Worm (Caenorhabditis elegans) whole organism, L4 larva: ENCODE results near the gene nhr-127.

Source experiments
- lin-15B ChIP-seq: fragments of 150-350 bp; sonication (generic microtip); optimal IDR thresholded peaks from 3 replicates; lab custom pipeline; 2014; ENCODE audit warnings: missing biosample characterization, missing genetic modification characterization
- madf-9 ChIP-seq: fragments of 200-800 bp; sonication (Bioruptor generic); conservative IDR thresholded peaks from 2 replicates; pipeline ENCODE4 v1.3.6; 2022; ENCODE audit warnings: missing genetic modification reagents, missing genetic modification characterization, missing compliant biosample characterization
- nhr-11 ChIP-seq: fragments of 150-350 bp; optimal IDR thresholded peaks from 2 replicates; lab custom pipeline; 2014; ENCODE audit warnings: missing biosample characterization, missing genetic modification characterization
- ztf-11 ChIP-seq: fragments of 150-350 bp; optimal IDR thresholded peaks from 2 replicates; lab custom pipeline; 2014; ENCODE audit warnings: missing biosample characterization, missing genetic modification characterization

- TF ChIP-seq madf-9 (GFP tag; lab: Robert Waterston, UW) (no peak), nhr-11 (tag; lab: Kevin White, UChicago) (no peak), lin-15B (tag; lab: Kevin White, UChicago) (no peak), ztf-11 (tag; lab: Kevin White, UChicago) (no peak)
These were observed 29.9 kb upstream of the nhr-127 start, which contains the start of the genes F21H7.2 and F21H7.12 for ce11 chrV:16229896-16230295.
